Worm (Caenorhabditis elegans): ENCODE measurements around the gene nhr-254.

- TF ChIP-seq snpc-4 (tag; optimal IDR thresholded peaks at IDR 0.05) (no peak), nhr-6 (tag; optimal IDR thresholded peaks at IDR 0.05) (no peak), unc-62 (GFP tag; optimal IDR thresholded peaks at IDR 0.05 in 1 of 2) (no peak), unc-62 (tag; optimal IDR thresholded peaks at IDR 0.05) (no peak), duxl-1 (tag; optimal IDR thresholded peaks at IDR 0.05; ENCODE audit: poor library complexity) (no peak), nhr-77 (tag; optimal IDR thresholded peaks at IDR 0.05) (no peak), fos-1 (tag; optimal IDR thresholded peaks at IDR 0.05) (no peak), sdz-12 (GFP tag; optimal IDR thresholded peaks at IDR 0.05) (no peak)
Measured at ce11 chrV:343128-343527, 49.3 kb upstream of the nhr-254 start, which contains the start of gene wago-10.
